Worm (Caenorhabditis elegans): ENCODE data around the gene F53C11.5.

ce11 chrV:13777857-13778256, 9.5 kb upstream of the F53C11.5 start, which contains the start of gene F53C11.9:
- TF ChIP-seq unc-62 (GFP tag; optimal IDR thresholded peaks at IDR 0.05) (no peak), pbrm-1 (GFP tag; IDR thresholded peaks at IDR 0.05) (no peak), cebp-2 (GFP tag; IDR thresholded peaks at IDR 0.05) (no peak), F10E7.11 (tag; optimal IDR thresholded peaks at IDR 0.05) (no peak), ceh-91 (GFP tag; IDR thresholded peaks at IDR 0.05) (no peak), pha-4 (tag; optimal IDR thresholded peaks at IDR 0.05) (no peak), gei-17 (GFP tag; optimal IDR thresholded peaks at IDR 0.05) (no peak), snpc-4 (GFP tag; optimal IDR thresholded peaks at IDR 0.05) (no peak), snpc-4 (tag; optimal IDR thresholded peaks at IDR 0.05) (no peak), hsf-1 (GFP tag; IDR thresholded peaks at IDR 0.05) (no peak), ztf-28 (GFP tag; IDR thresholded peaks at IDR 0.05) (no peak), madf-8 (GFP tag; conservative IDR thresholded peaks at IDR 0.05) (no peak)

Measured in whole organism, young adult.